Fruit fly (Drosophila melanogaster) whole organism, embryonic: ENCODE data around the gene Socs36E.

Experiments
- Asciz ChIP-seq: fragments of 200-800 bp; sonication (Bioruptor generic); optimal IDR thresholded peaks from 2 replicates; lab custom pipeline; 2017; ENCODE audit warnings: missing biosample characterization, mild to moderate bottlenecking, missing genetic modification characterization, missing genetic modification reagents
- CG10147 ChIP-seq: fragments of 200-800 bp; sonication (Bioruptor generic); optimal IDR thresholded peaks from 2 replicates; lab custom pipeline; 2019; ENCODE audit warnings: missing biosample characterization, mild to moderate bottlenecking, missing genetic modification characterization, moderate library complexity
- CG10462 ChIP-seq: fragments of 200-800 bp; sonication (Bioruptor generic); optimal IDR thresholded peaks from 2 replicates; lab custom pipeline; 2016; ENCODE audit warnings: missing biosample characterization, missing genetic modification characterization
- CG10543 ChIP-seq: fragments of 200-800 bp; sonication (Bioruptor generic); optimal IDR thresholded peaks from 3 replicates; lab custom pipeline; 2017; ENCODE audit warnings: missing biosample characterization, mild to moderate bottlenecking, missing genetic modification characterization, moderate library complexity
- CG12219 ChIP-seq: fragments of 200-800 bp; sonication (Bioruptor generic); optimal IDR thresholded peaks from 3 replicates; lab custom pipeline; 2018; ENCODE audit warnings: missing biosample characterization, mild to moderate bottlenecking, missing genetic modification characterization
- CG12942 ChIP-seq: fragments of 200-800 bp; sonication (Bioruptor generic); optimal IDR thresholded peaks from 3 replicates; lab custom pipeline; 2016; ENCODE audit warnings: missing biosample characterization, missing genetic modification characterization
- CG13123 ChIP-seq: fragments of 200-800 bp; sonication (Bioruptor generic); optimal IDR thresholded peaks from 2 replicates; lab custom pipeline; 2016; ENCODE audit warnings: missing biosample characterization, missing genetic modification characterization
- CG15011 ChIP-seq: fragments of 200-800 bp; sonication (Bioruptor generic); optimal IDR thresholded peaks from 3 replicates; lab custom pipeline; 2018; ENCODE audit warnings: missing biosample characterization, mild to moderate bottlenecking, missing genetic modification characterization
- CG17612 ChIP-seq: fragments of 200-800 bp; sonication (Bioruptor generic); IDR thresholded peaks from 2 replicates; pipeline ENCODE4 v1.3.6; 2022; ENCODE audit warnings: missing biosample characterization, missing genetic modification characterization
- CG17912 ChIP-seq: fragments of 200-800 bp; sonication (Bioruptor generic); optimal IDR thresholded peaks from 2 replicates; lab custom pipeline; 2018; ENCODE audit warnings: missing biosample characterization, mild to moderate bottlenecking, missing genetic modification characterization
- CG2202 ChIP-seq: fragments of 200-800 bp; sonication (Bioruptor generic); optimal IDR thresholded peaks from 2 replicates; lab custom pipeline; 2018; ENCODE audit warnings: missing biosample characterization, mild to moderate bottlenecking, missing genetic modification characterization
- CG34422 ChIP-seq: fragments of 200-800 bp; sonication (Bioruptor generic); IDR thresholded peaks from 3 replicates; pipeline ENCODE4 v1.3.6; 2022; ENCODE audit warnings: missing biosample characterization, missing genetic modification characterization
- CG4360 ChIP-seq: fragments of 200-800 bp; sonication (Bioruptor generic); IDR thresholded peaks from 2 replicates; pipeline ENCODE4 v1.3.6; 2022; ENCODE audit warnings: missing biosample characterization, missing genetic modification characterization
- CG7839 ChIP-seq: fragments of 200-800 bp; sonication (Bioruptor generic); optimal IDR thresholded peaks from 3 replicates; lab custom pipeline; 2018; ENCODE audit warnings: missing biosample characterization, mild to moderate bottlenecking, missing genetic modification characterization, moderate library complexity
- CG7928 ChIP-seq: fragments of 200-800 bp; sonication (Bioruptor generic); optimal IDR thresholded peaks from 2 replicates; lab custom pipeline; 2017; ENCODE audit warnings: missing biosample characterization, mild to moderate bottlenecking, missing genetic modification characterization
- CG8281 ChIP-seq: fragments of 200-800 bp; sonication (Bioruptor generic); optimal IDR thresholded peaks from 2 replicates; lab custom pipeline; 2018; ENCODE audit warnings: missing biosample characterization, mild to moderate bottlenecking, missing genetic modification characterization, moderate library complexity
- CG9437 ChIP-seq: fragments of 200-800 bp; sonication (Bioruptor generic); optimal IDR thresholded peaks from 2 replicates; lab custom pipeline; 2018; ENCODE audit warnings: missing biosample characterization, mild to moderate bottlenecking, missing genetic modification characterization
- Chrac-16 ChIP-seq: fragments of 200-800 bp; sonication (Bioruptor generic); optimal IDR thresholded peaks from 3 replicates; lab custom pipeline; 2016; ENCODE audit warnings: missing biosample characterization, missing genetic modification characterization
- Deaf1 ChIP-seq: fragments of 200-800 bp; optimal IDR thresholded peaks from 3 replicates; lab custom pipeline; 2019; ENCODE audit warnings: missing biosample characterization, mild to moderate bottlenecking, missing genetic modification characterization, moderate library complexity
- Dip3 ChIP-seq: fragments of 200-800 bp; sonication (Bioruptor generic); optimal IDR thresholded peaks from 3 replicates; lab custom pipeline; 2016; ENCODE audit warnings: missing biosample characterization, missing genetic modification characterization
- ERR ChIP-seq: fragments of 200-800 bp; sonication (Bioruptor generic); optimal IDR thresholded peaks from 2 replicates; lab custom pipeline; 2016; ENCODE audit warnings: missing biosample characterization, missing genetic modification characterization
- Elba2 ChIP-seq: fragments of 200-800 bp; sonication (Bioruptor generic); optimal IDR thresholded peaks from 3 replicates; lab custom pipeline; 2016; ENCODE audit warnings: missing biosample characterization, missing genetic modification characterization
- HLH4C ChIP-seq: fragments of 200-800 bp; sonication (Bioruptor generic); IDR thresholded peaks from 3 replicates; pipeline ENCODE4 v1.3.6; 2022; ENCODE audit warnings: missing biosample characterization, missing genetic modification characterization; ENCODE audit not compliant: partially characterized antibody
- HmgZ ChIP-seq: fragments of 200-800 bp; sonication (Bioruptor generic); optimal IDR thresholded peaks from 2 replicates; lab custom pipeline; 2018; ENCODE audit warnings: missing biosample characterization, mild to moderate bottlenecking, missing genetic modification characterization
- Hr3 ChIP-seq: fragments of 200-800 bp; sonication (Bioruptor generic); optimal IDR thresholded peaks from 3 replicates; lab custom pipeline; 2016; ENCODE audit warnings: missing biosample characterization, missing genetic modification characterization
- Hsf ChIP-seq: fragments of 200-800 bp; sonication (Bioruptor generic); optimal IDR thresholded peaks from 3 replicates; lab custom pipeline; 2016; ENCODE audit warnings: missing biosample characterization, missing genetic modification characterization
- Lim3 ChIP-seq: fragments of 200-800 bp; sonication (Bioruptor generic); IDR thresholded peaks from 2 replicates; pipeline ENCODE4 v1.3.6; 2022; ENCODE audit warnings: missing biosample characterization, missing genetic modification characterization
- NC2β ChIP-seq: fragments of 200-800 bp; sonication (Bioruptor generic); optimal IDR thresholded peaks from 2 replicates; lab custom pipeline; 2016; ENCODE audit warnings: missing biosample characterization, missing genetic modification characterization
- NFAT ChIP-seq: fragments of 200-800 bp; sonication (Bioruptor generic); IDR thresholded peaks from 2 replicates; pipeline ENCODE4 v1.3.6; 2022; ENCODE audit warnings: missing biosample characterization, missing genetic modification characterization
- Neu2 ChIP-seq: fragments of 200-800 bp; sonication (Bioruptor generic); optimal IDR thresholded peaks from 3 replicates; lab custom pipeline; 2016; ENCODE audit warnings: missing biosample characterization, missing genetic modification characterization, borderline replicate concordance
- Ptx1 ChIP-seq: fragments of 200-800 bp; sonication (Bioruptor generic); IDR thresholded peaks from 2 replicates; pipeline ENCODE4 v1.3.6; 2022; ENCODE audit warnings: missing biosample characterization, missing genetic modification characterization
- Vsx1 ChIP-seq: fragments of 200-800 bp; sonication (Bioruptor generic); optimal IDR thresholded peaks from 2 replicates; lab custom pipeline; 2017; ENCODE audit warnings: missing biosample characterization, mild to moderate bottlenecking, missing genetic modification characterization, missing genetic modification reagents
- YL-1 ChIP-seq: fragments of 200-800 bp; sonication (Bioruptor generic); optimal IDR thresholded peaks from 3 replicates; lab custom pipeline; 2017; ENCODE audit warnings: missing biosample characterization, mild to moderate bottlenecking, missing genetic modification characterization
- amos ChIP-seq: fragments of 200-800 bp; sonication (Bioruptor generic); IDR thresholded peaks from 2 replicates; pipeline ENCODE4 v1.3.6; 2022; ENCODE audit warnings: missing biosample characterization, missing genetic modification characterization; ENCODE audit not compliant: partially characterized antibody
- bcd ChIP-seq: fragments of 200-800 bp; sonication (Bioruptor generic); optimal IDR thresholded peaks from 2 replicates; lab custom pipeline; 2017; ENCODE audit warnings: missing biosample characterization, mild to moderate bottlenecking, missing genetic modification characterization
- danr ChIP-seq: fragments of 200-800 bp; sonication (Bioruptor generic); IDR thresholded peaks from 2 replicates; pipeline ENCODE4 v1.3.6; 2022; ENCODE audit warnings: missing biosample characterization, missing genetic modification characterization
- dmrt11E ChIP-seq: fragments of 200-800 bp; sonication (Bioruptor generic); optimal IDR thresholded peaks from 3 replicates; lab custom pipeline; 2018; ENCODE audit warnings: missing biosample characterization, mild to moderate bottlenecking, missing genetic modification characterization, moderate library complexity
- fru ChIP-seq: fragments of >200 bp; optimal IDR thresholded peaks from 2 replicates; lab custom pipeline; 2017
- insv ChIP-seq, 2 experiments: fragments of 200-800 bp; sonication (Bioruptor generic); optimal IDR thresholded peaks; 3 replicates each; lab custom pipeline; 2016 to 2018; ENCODE audit warnings: missing biosample characterization in 2 of 2, missing genetic modification characterization in 2 of 2
- jigr1 ChIP-seq: fragments of 200-800 bp; sonication (Bioruptor generic); IDR thresholded peaks from 3 replicates; pipeline ENCODE4 v1.3.6; 2022; ENCODE audit warnings: missing biosample characterization, missing genetic modification characterization
- kay ChIP-seq: fragments of 200-800 bp; sonication (Bioruptor generic); optimal IDR thresholded peaks from 2 replicates; lab custom pipeline; 2016; ENCODE audit warnings: missing biosample characterization, missing genetic modification characterization
- ken ChIP-seq: fragments of 200-800 bp; sonication (Bioruptor generic); IDR thresholded peaks from 3 replicates; pipeline ENCODE4 v1.3.6; 2022; ENCODE audit warnings: missing biosample characterization, missing genetic modification characterization
- klu ChIP-seq: fragments of 200-800 bp; sonication (Bioruptor generic); IDR thresholded peaks from 2 replicates; pipeline ENCODE4 v1.3.6; 2022; ENCODE audit warnings: missing biosample characterization, missing genetic modification characterization
- knrl ChIP-seq: fragments of 200-800 bp; sonication (Bioruptor generic); IDR thresholded peaks from 3 replicates; pipeline ENCODE4 v1.3.6; 2022; ENCODE audit warnings: missing biosample characterization, missing genetic modification characterization; ENCODE audit not compliant: partially characterized antibody
- oc ChIP-seq: fragments of 200-800 bp; sonication (Bioruptor generic); optimal IDR thresholded peaks from 2 replicates; lab custom pipeline; 2018; ENCODE audit warnings: missing biosample characterization, mild to moderate bottlenecking, missing genetic modification characterization, moderate library complexity
- otp ChIP-seq: fragments of 200-800 bp; sonication (Bioruptor generic); IDR thresholded peaks from 3 replicates; pipeline ENCODE4, ENCODE4 v1.3.6; 2022; ENCODE audit warnings: missing biosample characterization, missing genetic modification characterization
- sob ChIP-seq: fragments of 200-800 bp; sonication (Bioruptor generic); IDR thresholded peaks from 2 replicates; pipeline ENCODE4 v1.3.6; 2022; ENCODE audit warnings: missing biosample characterization, missing genetic modification characterization
- trh ChIP-seq: fragments of 200-800 bp; sonication (Bioruptor generic); optimal IDR thresholded peaks from 2 replicates; lab custom pipeline; 2016; ENCODE audit warnings: missing biosample characterization, missing genetic modification characterization
- wdn ChIP-seq: fragments of 200-800 bp; sonication (Bioruptor generic); IDR thresholded peaks from 2 replicates; pipeline ENCODE4 v1.3.6; 2022; ENCODE audit warnings: missing biosample characterization, missing genetic modification characterization
- zen2 ChIP-seq: fragments of 200-800 bp; sonication (Bioruptor generic); IDR thresholded peaks from 3 replicates; pipeline ENCODE4 v1.3.6; 2022; ENCODE audit warnings: missing biosample characterization, missing genetic modification characterization; ENCODE audit not compliant: partially characterized antibody

Gene Socs36E

DNA sequence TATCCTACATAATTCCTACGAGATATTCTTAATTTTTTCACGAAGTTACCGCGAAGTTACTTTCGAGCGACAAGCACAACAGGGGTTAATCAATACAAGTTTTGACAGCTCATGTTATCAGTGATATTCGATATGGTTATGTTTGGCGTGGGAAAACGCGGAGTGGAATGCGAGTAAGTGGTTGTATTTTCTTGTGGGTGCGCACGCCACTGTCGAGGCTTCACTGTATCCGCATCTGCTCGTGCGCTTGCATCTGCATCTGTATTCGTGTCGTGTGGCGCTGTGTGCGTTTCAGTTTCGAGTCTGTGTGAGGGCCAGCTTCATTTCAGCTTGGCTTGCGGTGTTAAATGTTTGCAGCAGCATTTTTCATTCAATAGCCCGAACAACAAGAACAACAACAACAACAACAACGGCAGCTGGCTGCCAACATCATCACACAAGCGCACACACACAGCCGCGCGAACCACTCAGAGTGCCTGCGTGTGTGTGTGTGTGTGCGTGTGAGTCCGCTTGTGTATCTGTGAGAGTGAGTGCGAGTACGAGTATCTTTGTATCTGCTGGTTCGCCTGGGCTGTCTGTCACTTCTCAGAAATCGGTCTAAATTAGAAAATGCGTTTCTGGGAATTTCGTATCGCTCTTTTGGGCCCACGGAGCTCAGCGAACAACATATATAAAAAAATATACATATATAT, 937 bp downstream of the Socs36E start (continued):
- TF ChIP-seq Dip3 = no peak
- no peak for TF ChIP-seq Elba2 (GFP tag; lab: Kevin White, UChicago)
- peak; percentile 80 for TF ChIP-seq CG34422 (GFP tag; lab: Robert Waterston, UW)
- TF ChIP-seq CG9437 (GFP tag; lab: Kevin White, UChicago) = peak; percentile 65
- peak; percentile 25 for TF ChIP-seq Chrac-16
- TF ChIP-seq CG12219 (GFP tag; lab: Kevin White, UChicago) = no peak
- TF ChIP-seq wdn (GFP tag; lab: Robert Waterston, UW) = peak; percentile 59
- no peak for TF ChIP-seq zen2 (GFP tag; lab: Robert Waterston, UW)
- TF ChIP-seq Ptx1 (GFP tag; lab: Robert Waterston, UW) = peak; percentile 67
- TF ChIP-seq knrl = no peak
- peak; percentile 70 for TF ChIP-seq Hsf
- no peak for TF ChIP-seq NC2β (GFP tag; lab: Kevin White, UChicago)
- no peak for TF ChIP-seq insv (GFP tag; optimal IDR thresholded peaks at IDR 0.05; lab: Kevin White, UChicago)
- no peak for TF ChIP-seq Lim3 (GFP tag; lab: Robert Waterston, UW)
- peak; percentile 100 for TF ChIP-seq CG4360 (GFP tag; lab: Robert Waterston, UW)
- peak; percentile 4 for TF ChIP-seq CG12942 (GFP tag; lab: Kevin White, UChicago)
- no peak for TF ChIP-seq CG7928 (GFP tag; lab: Kevin White, UChicago)
- no peak for TF ChIP-seq CG10462 (GFP tag; lab: Kevin White, UChicago)
- TF ChIP-seq Deaf1 = peak; percentile 50
- TF ChIP-seq jigr1 (GFP tag; lab: Robert Waterston, UW) = peak; percentile 32; the same call in 1 of the 3 replicates
- 0 out of 2 replicates have a peak, but pooled peaks have one; percentile 56 for TF ChIP-seq CG17612 (GFP tag; lab: Robert Waterston, UW)
- TF ChIP-seq HLH4C (GFP tag; lab: Robert Waterston, UW) = no peak
- TF ChIP-seq fru (lab: Kevin White, UChicago) = no peak
- TF ChIP-seq HmgZ (tag; lab: Kevin White, UChicago) = peak; percentile 40
- no peak for TF ChIP-seq CG13123
- TF ChIP-seq YL-1 (GFP tag; lab: Kevin White, UChicago) = no peak
- TF ChIP-seq Hr3 (GFP tag; lab: Kevin White, UChicago) = peak; percentile 2
- TF ChIP-seq CG17912 (GFP tag; lab: Kevin White, UChicago) = no peak
- no peak for TF ChIP-seq Vsx1
- TF ChIP-seq CG15011 (GFP tag; lab: Kevin White, UChicago) = peak; percentile 4
- peak; percentile 35 for TF ChIP-seq CG7839 (tag; lab: Kevin White, UChicago)
- TF ChIP-seq dmrt11E = no peak
- TF ChIP-seq oc (tag; lab: Kevin White, UChicago) = peak; percentile 32
- peak; percentile 19 for TF ChIP-seq Neu2 (GFP tag; lab: Kevin White, UChicago)
- TF ChIP-seq kay (GFP tag; lab: Kevin White, UChicago) = no peak
- TF ChIP-seq ken (GFP tag; lab: Robert Waterston, UW) = peak; percentile 64; the same call in 2 of the 3 replicates
- peak; percentile 22 for TF ChIP-seq bcd (GFP tag; lab: Kevin White, UChicago)
- no peak for TF ChIP-seq CG8281 (tag; lab: Kevin White, UChicago)
- TF ChIP-seq otp (GFP tag; lab: Robert Waterston, UW) = peak; percentile 54; the same call in 2 of the 3 replicates
- TF ChIP-seq NFAT (GFP tag; lab: Robert Waterston, UW) = peak; percentile 85
- TF ChIP-seq CG10147 = peak; percentile 36
- TF ChIP-seq CG2202 (tag; lab: Kevin White, UChicago) = no peak
- TF ChIP-seq trh (GFP tag; lab: Kevin White, UChicago) = no peak
- no peak for TF ChIP-seq Asciz (GFP tag; lab: Kevin White, UChicago)
- TF ChIP-seq sob (GFP tag; lab: Robert Waterston, UW) = peak; percentile 75
- TF ChIP-seq danr (GFP tag; lab: Robert Waterston, UW) = peak; percentile 56; the same call in 1 of the 2 replicates
- no peak for TF ChIP-seq ERR (GFP tag; lab: Kevin White, UChicago)
- TF ChIP-seq klu (GFP tag; lab: Robert Waterston, UW) = peak; percentile 39; the same call in 1 of the 2 replicates
- peak; percentile 41; the same call in 1 of the 2 replicates for TF ChIP-seq amos (GFP tag; lab: Robert Waterston, UW)
- peak; percentile 57 for TF ChIP-seq CG10543 (GFP tag; lab: Kevin White, UChicago)
